Fruit fly (Drosophila melanogaster) whole organism, wandering third instar larva: ENCODE measurements around the gene CG43136.

Experiments
- Abd-B ChIP-seq: fragments of >200 bp; optimal IDR thresholded peaks from 2 replicates; lab custom pipeline; 2017; ENCODE audit warnings: missing biosample characterization, missing genetic modification characterization
- CG32264 ChIP-seq: fragments of 200-800 bp; sonication (Bioruptor generic); optimal IDR thresholded peaks from 2 replicates; lab custom pipeline; 2016; ENCODE audit warnings: missing biosample characterization, missing genetic modification characterization
- CG9705 ChIP-seq: fragments of 200-800 bp; sonication (Bioruptor generic); optimal IDR thresholded peaks from 2 replicates; lab custom pipeline; 2018; ENCODE audit warnings: missing biosample characterization, mild to moderate bottlenecking, missing genetic modification characterization
- Dfd ChIP-seq: fragments of >200 bp; optimal IDR thresholded peaks from 2 replicates; lab custom pipeline; 2017; ENCODE audit warnings: missing biosample characterization, missing genetic modification characterization
- HLH106 ChIP-seq: fragments of 200-800 bp; optimal IDR thresholded peaks from 3 replicates; lab custom pipeline; 2019; ENCODE audit warnings: missing biosample characterization, mild to moderate bottlenecking, missing genetic modification characterization, moderate library complexity
- Hnf4 ChIP-seq: fragments of 200-800 bp; sonication (Bioruptor generic); optimal IDR thresholded peaks from 2 replicates; lab custom pipeline; 2016; ENCODE audit warnings: missing biosample characterization, mild to moderate bottlenecking, missing genetic modification characterization
- Hr83 ChIP-seq: fragments of 200-300 bp; sonication (Bioruptor generic); optimal IDR thresholded peaks from 2 replicates; lab custom pipeline; 2016; ENCODE audit warnings: missing biosample characterization, mild to moderate bottlenecking, missing genetic modification characterization, moderate library complexity; ENCODE audit not compliant: poor library complexity, severe bottlenecking
- Jra ChIP-seq: sonication (Bioruptor generic); optimal IDR thresholded peaks from 2 replicates; lab custom pipeline; 2016; ENCODE audit warnings: missing biosample characterization, missing genetic modification characterization
- Myc ChIP-seq: fragments of >200 bp; optimal IDR thresholded peaks from 2 replicates; lab custom pipeline; 2017
- N ChIP-seq: fragments of >200 bp; optimal IDR thresholded peaks from 2 replicates; lab custom pipeline; 2018; ENCODE audit warnings: missing biosample characterization, missing external identifiers, missing genetic modification characterization
- OdsH ChIP-seq: fragments of 200-800 bp; sonication (Bioruptor generic); optimal IDR thresholded peaks from 2 replicates; lab custom pipeline; 2016; ENCODE audit warnings: missing biosample characterization, mild to moderate bottlenecking, missing genetic modification characterization
- Rel ChIP-seq, 2 experiments: fragments of 200-800 bp; sonication (Bioruptor generic) in 1 of 2; optimal IDR thresholded peaks; 2 replicates in 1 of 2; 3 replicates in 1 of 2; lab custom pipeline; 2016 to 2019; ENCODE audit warnings: mild to moderate bottlenecking in 2 of 2, missing biosample characterization in 2 of 2, missing genetic modification characterization in 2 of 2, moderate library complexity in 1 of 2
- Sp1 ChIP-seq: fragments of 200-800 bp; sonication (Bioruptor generic); optimal IDR thresholded peaks from 3 replicates; lab custom pipeline; 2019; ENCODE audit warnings: missing biosample characterization, mild to moderate bottlenecking, missing genetic modification characterization, moderate library complexity
- Vsx2 ChIP-seq: fragments of 200-300, 225-300 bp; sonication (Bioruptor generic); optimal IDR thresholded peaks from 2 replicates; lab custom pipeline; 2018; ENCODE audit warnings: missing biosample characterization, missing genetic modification characterization; ENCODE audit not compliant: partially characterized antibody
- br ChIP-seq: fragments of 200-800 bp; sonication (Bioruptor generic); optimal IDR thresholded peaks from 2 replicates; lab custom pipeline; 2016; ENCODE audit warnings: missing biosample characterization, missing genetic modification characterization
- dl ChIP-seq, 2 experiments: fragments of 175-275, 200-275 bp in 1 of 2; fragments of 200-275 bp in 1 of 2; sonication (Bioruptor generic); optimal IDR thresholded peaks; lab custom pipeline; 2018; ENCODE audit warnings: mild to moderate bottlenecking in 2 of 2, missing biosample characterization in 2 of 2, missing genetic modification characterization in 2 of 2, moderate library complexity in 2 of 2; ENCODE audit not compliant: partially characterized antibody in 2 of 2, insufficient read depth in 1 of 2
- dmrt93B ChIP-seq: fragments of 200-800 bp; sonication (Bioruptor generic); optimal IDR thresholded peaks from 2 replicates; lab custom pipeline; 2018; ENCODE audit warnings: missing biosample characterization, mild to moderate bottlenecking, missing genetic modification characterization
- dsf ChIP-seq: sonication (Bioruptor generic); optimal IDR thresholded peaks from 2 replicates; lab custom pipeline; 2016; ENCODE audit warnings: missing biosample characterization, missing genetic modification characterization, borderline replicate concordance
- ey ChIP-seq: fragments of 200-800 bp; sonication (Bioruptor generic); optimal IDR thresholded peaks from 2 replicates; lab custom pipeline; 2016; ENCODE audit warnings: missing biosample characterization, missing genetic modification characterization
- foxo ChIP-seq, 2 experiments: fragments of 200-800 bp; sonication (Bioruptor generic); optimal IDR thresholded peaks; 2 replicates in 1 of 2; 3 replicates in 1 of 2; lab custom pipeline; 2016 to 2017; ENCODE audit warnings: missing biosample characterization in 2 of 2, missing genetic modification characterization in 2 of 2
- fru ChIP-seq: fragments of 200-800 bp; sonication (Bioruptor generic); optimal IDR thresholded peaks from 3 replicates; lab custom pipeline; 2016; ENCODE audit warnings: missing biosample characterization, mild to moderate bottlenecking, missing genetic modification characterization
- h ChIP-seq: fragments of 200-800 bp; sonication (Bioruptor generic); optimal IDR thresholded peaks from 3 replicates; lab custom pipeline; 2016; ENCODE audit warnings: missing biosample characterization, mild to moderate bottlenecking, missing genetic modification characterization
- lola ChIP-seq: fragments of >200 bp; optimal IDR thresholded peaks from 2 replicates; lab custom pipeline; 2017; ENCODE audit warnings: missing biosample characterization, missing genetic modification characterization
- psq ChIP-seq: fragments of 200-800 bp; sonication (Bioruptor generic); optimal IDR thresholded peaks from 3 replicates; lab custom pipeline; 2017; ENCODE audit warnings: missing biosample characterization, mild to moderate bottlenecking, missing genetic modification characterization, moderate library complexity
- rgr ChIP-seq: fragments of 200-800 bp; sonication (Bioruptor generic); optimal IDR thresholded peaks from 3 replicates; lab custom pipeline; 2016; ENCODE audit warnings: missing biosample characterization, mild to moderate bottlenecking, missing genetic modification characterization
- sage ChIP-seq: fragments of 200-800 bp; sonication (Bioruptor generic); optimal IDR thresholded peaks from 2 replicates; lab custom pipeline; 2016; ENCODE audit warnings: missing biosample characterization, mild to moderate bottlenecking, missing genetic modification characterization
- sv ChIP-seq: fragments of 200-800 bp; sonication (Bioruptor generic); optimal IDR thresholded peaks from 3 replicates; lab custom pipeline; 2016; ENCODE audit warnings: missing biosample characterization, missing genetic modification characterization
- tai ChIP-seq: sonication (Bioruptor generic); optimal IDR thresholded peaks from 2 replicates; lab custom pipeline; 2016; ENCODE audit warnings: missing biosample characterization, missing genetic modification characterization
- woc ChIP-seq: sonication (Bioruptor generic); optimal IDR thresholded peaks from 2 replicates; lab custom pipeline; 2016; ENCODE audit warnings: missing biosample characterization, mild to moderate bottlenecking, missing genetic modification characterization

CG43136 gene

dm6 chrX:5873164-5873563, 19.6 kb downstream of the CG43136 start, which contains the start of gene GAA1:
Gene GAA1 (minus strand): TSS chrX:5873357.
- TF ChIP-seq N (GFP tag; lab: Kevin White, UChicago) (no peak), HLH106 (tag; lab: Kevin White, UChicago) (peak; percentile 17)

dm6 chrX:5876584-5876983, 23.0 kb downstream of the CG43136 start, which contains the start of gene mof:
Gene mof (minus strand): TSS chrX:5876853.
- no peak for TF ChIP-seq Sp1 (GFP tag; lab: Kevin White, UChicago)
- TF ChIP-seq Hnf4 (GFP tag; lab: Kevin White, UChicago), result no peak
- TF ChIP-seq dl (GFP tag; optimal IDR thresholded peaks at IDR 0.05; lab: Kevin White, UChicago; ENCODE audit: insufficient read depth in 1 of 2, partially characterized antibody in 2 of 2), result no peak
- TF ChIP-seq, all 38 proteins: peak for 0

DNA sequence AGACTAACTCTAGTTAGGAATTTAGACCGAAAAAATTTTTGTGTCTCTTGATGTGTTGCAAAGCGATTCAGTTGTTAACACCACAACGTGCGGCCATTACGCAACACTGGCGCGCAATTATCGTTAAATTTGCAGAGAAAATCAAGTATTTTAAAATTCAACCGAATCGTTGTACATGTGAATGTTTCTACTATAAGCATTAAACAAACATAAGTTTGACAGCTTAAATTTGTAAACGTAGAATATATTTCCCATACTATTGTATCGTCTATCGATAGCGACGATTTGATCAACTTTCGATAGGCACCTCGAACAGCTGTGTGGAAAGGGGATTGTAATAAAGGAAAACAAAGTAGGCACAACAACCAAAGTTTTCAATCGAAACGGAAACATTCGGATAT, 26.0 kb downstream of the CG43136 start, which contains the start of the genes Usp30 and CG16721:
TSS of gene Usp30 (minus strand) at position 245 of the 401 bp plus-strand sequence.
TSS of gene CG16721 (plus strand) at position 327 of the 401 bp plus-strand sequence.
- TF ChIP-seq Myc (lab: Kevin White, UChicago) (no peak), tai (no peak), Hnf4 (GFP tag; lab: Kevin White, UChicago) (no peak), lola (GFP tag; lab: Kevin White, UChicago) (no peak), CG9705 (GFP tag; lab: Kevin White, UChicago) (peak; percentile 31), Hr83 (GFP tag; lab: Kevin White, UChicago) (peak; percentile 11), foxo (GFP tag; optimal IDR thresholded peaks at IDR 0.05; lab: Kevin White, UChicago) (peak in 1 of 2 experiments; percentile 84), Rel (GFP tag; optimal IDR thresholded peaks at IDR 0.05; lab: Kevin White, UChicago) (no peak), Rel (tag; optimal IDR thresholded peaks at IDR 0.05; lab: Kevin White, UChicago) (peak; percentile 66), br (peak; percentile 68), dsf (GFP tag; lab: Kevin White, UChicago) (no peak), OdsH (peak; percentile 65), h (GFP tag; lab: Kevin White, UChicago) (peak; percentile 80), HLH106 (tag; lab: Kevin White, UChicago) (peak; percentile 55), psq (GFP tag; lab: Kevin White, UChicago) (peak; percentile 65), ey (GFP tag; lab: Kevin White, UChicago) (peak; percentile 59), Sp1 (GFP tag; lab: Kevin White, UChicago) (peak; percentile 57), Dfd (GFP tag; lab: Kevin White, UChicago) (no peak), sv (peak; percentile 51), woc (GFP tag; lab: Kevin White, UChicago) (no peak), fru (GFP tag; lab: Kevin White, UChicago) (peak; percentile 74), Jra (GFP tag; lab: Kevin White, UChicago) (peak; percentile 81), rgr (GFP tag; lab: Kevin White, UChicago) (peak; percentile 80), CG32264 (GFP tag; lab: Kevin White, UChicago) (peak; percentile 38)

DNA sequence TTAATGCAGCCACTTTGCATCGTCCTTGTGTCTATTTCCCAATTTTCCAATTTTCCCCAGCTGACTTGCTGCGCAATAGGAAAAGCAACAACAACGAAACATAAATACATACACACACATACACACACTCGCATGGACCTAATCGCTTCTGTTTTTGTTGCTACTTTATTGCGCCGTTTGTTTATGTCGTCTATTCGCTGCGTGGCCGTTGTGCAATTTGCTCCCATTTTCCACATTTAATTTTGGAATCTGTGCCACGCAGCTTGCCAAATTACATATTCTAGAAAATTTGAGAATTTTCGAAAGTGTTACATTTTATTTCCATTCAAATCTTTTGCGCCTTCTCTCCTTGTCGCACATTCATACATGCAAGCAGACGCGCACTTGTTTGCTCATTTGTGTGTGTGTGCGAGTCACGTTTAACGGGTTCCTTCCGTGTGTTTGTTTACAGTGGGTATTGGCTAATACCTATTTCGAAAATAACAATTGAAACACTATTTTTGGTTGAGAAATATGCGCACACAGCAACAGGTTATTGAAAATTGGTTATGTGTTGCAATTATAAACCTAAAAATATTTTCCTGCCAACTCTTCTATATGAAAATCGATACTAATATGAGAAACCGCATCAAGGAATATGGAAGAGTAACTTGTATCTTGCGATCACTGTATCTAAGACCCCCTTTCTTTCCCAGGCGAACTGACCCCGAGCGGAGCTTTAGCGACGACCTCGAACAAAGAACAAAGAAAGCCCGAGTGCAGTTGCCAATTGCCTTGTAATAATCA, 26.8 kb downstream of the CG43136 start:
- TF ChIP-seq CG9705 (GFP tag; lab: Kevin White, UChicago) (peak; percentile 77), woc (GFP tag; lab: Kevin White, UChicago) (peak; percentile 93), HLH106 (tag; lab: Kevin White, UChicago) (peak; percentile 88), dmrt93B (peak; percentile 76), Jra (GFP tag; lab: Kevin White, UChicago) (peak; percentile 76), foxo (GFP tag; optimal IDR thresholded peaks at IDR 0.05; lab: Kevin White, UChicago) (peak in 1 of 2 experiments; percentile 86), br (peak; percentile 81), Vsx2 (GFP tag; lab: Kevin White, UChicago) (no peak), Rel (GFP tag; optimal IDR thresholded peaks at IDR 0.05; lab: Kevin White, UChicago) (peak; percentile 45), Rel (tag; optimal IDR thresholded peaks at IDR 0.05; lab: Kevin White, UChicago) (peak; percentile 61), OdsH (peak; percentile 82), sage (peak; percentile 56), N (GFP tag; lab: Kevin White, UChicago) (no peak), Hnf4 (GFP tag; lab: Kevin White, UChicago) (peak; percentile 87), Abd-B (GFP tag; lab: Kevin White, UChicago) (no peak), Sp1 (GFP tag; lab: Kevin White, UChicago) (peak; percentile 84), Myc (lab: Kevin White, UChicago) (no peak), psq (GFP tag; lab: Kevin White, UChicago) (peak; percentile 89), fru (GFP tag; lab: Kevin White, UChicago) (peak; percentile 82), rgr (GFP tag; lab: Kevin White, UChicago) (peak; percentile 85), lola (GFP tag; lab: Kevin White, UChicago) (no peak), h (GFP tag; lab: Kevin White, UChicago) (peak; percentile 90), dsf (GFP tag; lab: Kevin White, UChicago) (no peak), CG32264 (GFP tag; lab: Kevin White, UChicago) (peak; percentile 72), sv (no peak), Dfd (GFP tag; lab: Kevin White, UChicago) (no peak), ey (GFP tag; lab: Kevin White, UChicago) (peak; percentile 83)
